Worm (Caenorhabditis elegans) whole organism, young adult: ENCODE measurements around the gene F13A7.11.

Source experiments
- B0019.2 ChIP-seq: fragments of 200-800 bp; sonication (Bioruptor generic); conservative IDR thresholded peaks from 2 replicates; pipeline ENCODE4 v1.3.6; 2022; ENCODE audit warnings: missing genetic modification reagents, missing genetic modification characterization, missing compliant biosample characterization
- F49E8.2 ChIP-seq: sonication (generic microtip); optimal IDR thresholded peaks from 3 replicates; lab custom pipeline; 2017; ENCODE audit warnings: missing genetic modification characterization, mild to moderate bottlenecking, missing compliant biosample characterization, antibody characterized with exemption, moderate library complexity; ENCODE audit not compliant: insufficient read depth
- F57C9.4 ChIP-seq: sonication (generic microtip); optimal IDR thresholded peaks from 2 replicates; lab custom pipeline; 2017; ENCODE audit warnings: mild to moderate bottlenecking, missing genetic modification characterization, missing compliant biosample characterization
- K11D2.4 ChIP-seq: fragments of 200-800 bp; sonication (Bioruptor generic); IDR thresholded peaks from 2 replicates; pipeline ENCODE4 v1.3.6; 2022; ENCODE audit warnings: missing genetic modification reagents, missing genetic modification characterization, missing compliant biosample characterization
- T07F8.4 ChIP-seq: sonication (generic microtip); optimal IDR thresholded peaks from 2 replicates; lab custom pipeline; 2016; ENCODE audit warnings: mild to moderate bottlenecking, missing genetic modification characterization, moderate library complexity, missing compliant biosample characterization
- T26A5.8 ChIP-seq: sonication (generic microtip); optimal IDR thresholded peaks from 2 replicates; lab custom pipeline; 2016; ENCODE audit warnings: missing genetic modification characterization, missing compliant biosample characterization
- Y79H2A.3 ChIP-seq: fragments of 200-800 bp; sonication (Bioruptor generic); conservative IDR thresholded peaks from 2 replicates; pipeline ENCODE4 v1.3.6; 2022; ENCODE audit warnings: missing genetic modification reagents, missing genetic modification characterization, missing compliant biosample characterization
- ZK185.1 ChIP-seq: sonication (generic microtip); optimal IDR thresholded peaks from 2 replicates; lab custom pipeline; 2016; ENCODE audit warnings: mild to moderate bottlenecking, missing genetic modification characterization, missing compliant biosample characterization; ENCODE audit not compliant: poor library complexity, severe bottlenecking
- aptf-2 ChIP-seq: fragments of 200-800 bp; sonication (Bioruptor generic); conservative IDR thresholded peaks from 2 replicates; pipeline ENCODE4 v1.3.6; 2022; ENCODE audit warnings: missing genetic modification reagents, missing genetic modification characterization, missing compliant biosample characterization
- athp-1 ChIP-seq: sonication (generic microtip); optimal IDR thresholded peaks from 2 replicates; lab custom pipeline; 2017; ENCODE audit warnings: mild to moderate bottlenecking, missing genetic modification characterization, missing compliant biosample characterization
- attf-3 ChIP-seq: fragments of 200-800 bp; sonication (Bioruptor generic); conservative IDR thresholded peaks from 2 replicates; pipeline ENCODE4 v1.3.6; 2022; ENCODE audit warnings: missing genetic modification reagents, missing genetic modification characterization, missing compliant biosample characterization
- bed-1 ChIP-seq: fragments of 200-800 bp; sonication (Bioruptor generic); IDR thresholded peaks from 2 replicates; pipeline ENCODE4 v1.3.6; 2022; ENCODE audit warnings: missing genetic modification reagents, missing genetic modification characterization, missing compliant biosample characterization
- ccch-3 ChIP-seq: fragments of 200-800 bp; sonication (Bioruptor generic); optimal IDR thresholded peaks from 2 replicates; lab custom pipeline; 2018; ENCODE audit warnings: mild to moderate bottlenecking, missing genetic modification characterization, missing compliant biosample characterization
- cebp-2 ChIP-seq: fragments of 200-800 bp; sonication (Bioruptor generic); IDR thresholded peaks from 2 replicates; pipeline ENCODE4 v1.3.6; 2022; ENCODE audit warnings: missing genetic modification characterization, missing compliant biosample characterization
- ceh-100 ChIP-seq: fragments of 200-800 bp; sonication (Bioruptor generic); IDR thresholded peaks from 2 replicates; pipeline ENCODE4 v1.3.6; 2022; ENCODE audit warnings: missing genetic modification reagents, missing genetic modification characterization, missing compliant biosample characterization
- ceh-79 ChIP-seq: sonication (generic microtip); optimal IDR thresholded peaks from 2 replicates; lab custom pipeline; 2017; ENCODE audit warnings: mild to moderate bottlenecking, missing genetic modification characterization, missing compliant biosample characterization
- die-1 ChIP-seq: sonication (generic microtip); optimal IDR thresholded peaks from 2 replicates; lab custom pipeline; 2016; ENCODE audit warnings: missing genotype, mild to moderate bottlenecking, missing genetic modification characterization, missing compliant biosample characterization
- dox-1 ChIP-seq: fragments of 200-800 bp; sonication (Bioruptor generic); IDR thresholded peaks from 2 replicates; pipeline ENCODE4 v1.3.6; 2022; ENCODE audit warnings: missing genetic modification reagents, missing genetic modification characterization, missing compliant biosample characterization
- dpl-1 ChIP-seq: fragments of 150-350 bp; optimal IDR thresholded peaks from 2 replicates; lab custom pipeline; 2014; ENCODE audit warnings: missing biosample characterization, missing genetic modification reagents, missing genetic modification characterization
- ekl-4 ChIP-seq: fragments of 200-800 bp; sonication (Bioruptor generic); IDR thresholded peaks from 2 replicates; pipeline ENCODE4 v1.3.6; 2022; ENCODE audit warnings: missing genetic modification reagents, missing genetic modification characterization, missing compliant biosample characterization
- gei-17 ChIP-seq: fragments of 200-800 bp; sonication (Bioruptor generic); optimal IDR thresholded peaks from 2 replicates; lab custom pipeline; 2018; ENCODE audit warnings: mild to moderate bottlenecking, missing genetic modification characterization, missing compliant biosample characterization
- him-1 ChIP-seq: sonication (generic microtip); optimal IDR thresholded peaks from 2 replicates; lab custom pipeline; 2016; ENCODE audit warnings: missing genotype, missing genetic modification reagents, missing genetic modification characterization, missing compliant biosample characterization
- hmg-1.2 ChIP-seq: fragments of 200-800 bp; sonication (Bioruptor generic); IDR thresholded peaks from 2 replicates; pipeline ENCODE4 v1.3.6; 2022; ENCODE audit warnings: missing genetic modification reagents, missing genetic modification characterization, missing compliant biosample characterization
- hsf-1 ChIP-seq: fragments of 200-800 bp; sonication (Bioruptor generic); IDR thresholded peaks from 2 replicates; pipeline ENCODE4 v1.3.6; 2022; ENCODE audit warnings: missing genetic modification reagents, missing genetic modification characterization, missing compliant biosample characterization
- lag-1 ChIP-seq: fragments of 200-800 bp; sonication (Bioruptor generic); IDR thresholded peaks from 2 replicates; pipeline ENCODE4 v1.3.6; 2022; ENCODE audit warnings: missing genetic modification reagents, missing genetic modification characterization, missing compliant biosample characterization
- lin-54 ChIP-seq: fragments of 200-800 bp; sonication (Bioruptor generic); optimal IDR thresholded peaks from 2 replicates; lab custom pipeline; 2018; ENCODE audit warnings: mild to moderate bottlenecking, missing genetic modification characterization, missing compliant biosample characterization
- lsl-1 ChIP-seq: fragments of 200-800 bp; sonication (Bioruptor generic); optimal IDR thresholded peaks from 2 replicates; lab custom pipeline; 2018; ENCODE audit warnings: mild to moderate bottlenecking, missing genetic modification characterization, moderate library complexity, missing compliant biosample characterization
- madf-10 ChIP-seq: sonication (generic microtip); optimal IDR thresholded peaks from 2 replicates; lab custom pipeline; 2016; ENCODE audit warnings: mild to moderate bottlenecking, missing genetic modification characterization, missing compliant biosample characterization
- madf-3 ChIP-seq: fragments of 200-800 bp; sonication (Bioruptor generic); IDR thresholded peaks from 2 replicates; pipeline ENCODE4 v1.3.6; 2022; ENCODE audit warnings: missing genetic modification reagents, missing genetic modification characterization, missing compliant biosample characterization
- madf-8 ChIP-seq: fragments of 200-800 bp; sonication (Bioruptor generic); conservative IDR thresholded peaks from 2 replicates; pipeline ENCODE4 v1.3.6; 2022; ENCODE audit warnings: missing genetic modification reagents, missing genetic modification characterization, missing compliant biosample characterization
- mes-4 ChIP-seq: sonication (generic microtip); optimal IDR thresholded peaks from 2 replicates; lab custom pipeline; 2016; ENCODE audit warnings: missing genotype, missing genetic modification characterization, missing compliant biosample characterization
- nfya-2 ChIP-seq: fragments of 200-800 bp; sonication (Bioruptor generic); IDR thresholded peaks from 2 replicates; pipeline ENCODE4 v1.3.6; 2022; ENCODE audit warnings: missing genetic modification reagents, missing genetic modification characterization, missing compliant biosample characterization
- nfyb-1 ChIP-seq: fragments of 200-800 bp; sonication (Bioruptor generic); IDR thresholded peaks from 2 replicates; pipeline ENCODE4 v1.3.6; 2022; ENCODE audit warnings: missing genetic modification reagents, missing genetic modification characterization, missing compliant biosample characterization
- nhr-80 ChIP-seq: sonication (generic microtip); optimal IDR thresholded peaks from 2 replicates; lab custom pipeline; 2016; ENCODE audit warnings: missing genetic modification characterization, missing compliant biosample characterization
- rec-8 ChIP-seq, 2 experiments: sonication (generic microtip); optimal IDR thresholded peaks; 2 replicates each; lab custom pipeline; 2016; ENCODE audit warnings: mild to moderate bottlenecking in 2 of 2, missing genetic modification characterization in 2 of 2, missing genetic modification reagents in 2 of 2, missing genotype in 2 of 2, missing biosample characterization in 1 of 2, missing compliant biosample characterization in 1 of 2, moderate library complexity in 1 of 2
- repo-1 ChIP-seq: sonication (generic microtip); optimal IDR thresholded peaks from 2 replicates; lab custom pipeline; 2017; ENCODE audit warnings: mild to moderate bottlenecking, missing genetic modification characterization, missing compliant biosample characterization
- sdz-38 ChIP-seq: sonication (generic microtip); optimal IDR thresholded peaks from 2 replicates; lab custom pipeline; 2016; ENCODE audit warnings: missing genotype, missing genetic modification characterization, missing compliant biosample characterization
- sea-2 ChIP-seq: fragments of 200-800 bp; sonication (Bioruptor generic); IDR thresholded peaks from 2 replicates; pipeline ENCODE4 v1.3.6; 2022; ENCODE audit warnings: missing genetic modification characterization, missing compliant biosample characterization
- snpc-1.3 ChIP-seq: sonication (generic microtip); optimal IDR thresholded peaks from 2 replicates; lab custom pipeline; 2017; ENCODE audit warnings: missing genetic modification characterization, mild to moderate bottlenecking, missing compliant biosample characterization, antibody characterized with exemption, moderate library complexity, missing genotype, missing genetic modification reagents; ENCODE audit not compliant: insufficient read depth
- snpc-3.4 ChIP-seq: sonication (generic microtip); optimal IDR thresholded peaks from 2 replicates; lab custom pipeline; 2017; ENCODE audit warnings: missing genetic modification characterization, mild to moderate bottlenecking, missing compliant biosample characterization, antibody characterized with exemption, moderate library complexity, missing genotype, missing genetic modification reagents
- tbx-9 ChIP-seq: sonication (generic microtip); optimal IDR thresholded peaks from 2 replicates; lab custom pipeline; 2016; ENCODE audit warnings: borderline replicate concordance, missing genetic modification characterization, inconsistent platforms, missing compliant biosample characterization
- unc-130 ChIP-seq: sonication (generic microtip); optimal IDR thresholded peaks from 2 replicates; lab custom pipeline; 2016; ENCODE audit warnings: missing genetic modification reagents, missing genetic modification characterization, missing compliant biosample characterization
- unc-62 ChIP-seq: fragments of 150-350 bp; optimal IDR thresholded peaks from 2 replicates; lab custom pipeline; 2014; ENCODE audit warnings: missing biosample characterization, missing genetic modification reagents, missing genetic modification characterization
- xnd-1 ChIP-seq: sonication (generic microtip); optimal IDR thresholded peaks from 2 replicates; lab custom pipeline; 2016; ENCODE audit warnings: missing genotype, missing genetic modification reagents, missing genetic modification characterization, missing compliant biosample characterization
- zfh-2 ChIP-seq: fragments of 200-800 bp; sonication (Bioruptor generic); conservative IDR thresholded peaks from 2 replicates; pipeline ENCODE4 v1.3.6; 2022; ENCODE audit warnings: missing genetic modification reagents, missing genetic modification characterization, missing compliant biosample characterization
- zim-3 ChIP-seq: sonication (generic microtip); optimal IDR thresholded peaks from 2 replicates; lab custom pipeline; 2017; ENCODE audit warnings: mild to moderate bottlenecking, missing genetic modification characterization, moderate library complexity, missing compliant biosample characterization
- ztf-25 ChIP-seq: fragments of 200-800 bp; sonication (Bioruptor generic); IDR thresholded peaks from 2 replicates; pipeline ENCODE4 v1.3.6; 2022; ENCODE audit warnings: missing genetic modification reagents, missing genetic modification characterization, missing compliant biosample characterization
- ztf-6 ChIP-seq: fragments of 200-800 bp; sonication (Bioruptor generic); IDR thresholded peaks from 2 replicates; pipeline ENCODE4 v1.3.6; 2022; ENCODE audit warnings: missing genetic modification reagents, missing genetic modification characterization, missing compliant biosample characterization

Gene F13A7.11

ce11 chrV:16370039-16370438 lies 25.1 kb downstream of the F13A7.11 start (continued):
- TF ChIP-seq ztf-25 (GFP tag; lab: Robert Waterston, UW), result peak; percentile 84; the same call in 1 of the 2 replicates
- TF ChIP-seq tbx-9 (tag; lab: Kevin White, UChicago), result no peak
- 0 out of 2 replicates have a peak, but pooled peaks have one; percentile 58 for TF ChIP-seq Y79H2A.3 (GFP tag; lab: Robert Waterston, UW)
- peak; percentile 85 for TF ChIP-seq him-1 (tag; lab: Kevin White, UChicago)
- peak; percentile 92 for TF ChIP-seq dox-1 (GFP tag; lab: Robert Waterston, UW)
- 0 out of 2 replicates have a peak, but pooled peaks have one; percentile 54 for TF ChIP-seq bed-1 (GFP tag; lab: Robert Waterston, UW)
- TF ChIP-seq sdz-38 (tag; lab: Kevin White, UChicago), result no peak
- peak; percentile 82 for TF ChIP-seq T07F8.4 (tag; lab: Kevin White, UChicago)
- peak; percentile 26; the same call in 1 of the 2 replicates for TF ChIP-seq B0019.2
- TF ChIP-seq lin-54 (GFP tag; lab: Kevin White, UChicago), result peak; percentile 76
- peak; percentile 73 for TF ChIP-seq ekl-4 (GFP tag; lab: Robert Waterston, UW)
- TF ChIP-seq cebp-2 (GFP tag; lab: Robert Waterston, UW), result peak; percentile 87
- TF ChIP-seq repo-1 (tag; lab: Kevin White, UChicago), result peak; percentile 89
- TF ChIP-seq madf-10 (tag; lab: Kevin White, UChicago), result peak; percentile 68
- TF ChIP-seq rec-8 (tag; optimal IDR thresholded peaks at IDR 0.05; lab: Kevin White, UChicago), result peak; percentile 81 to 89
- peak; percentile 85 for TF ChIP-seq T26A5.8 (tag; lab: Kevin White, UChicago)
- TF ChIP-seq gei-17 (GFP tag; lab: Kevin White, UChicago), result peak; percentile 45
- TF ChIP-seq dpl-1, result no peak
- peak; percentile 84 for TF ChIP-seq snpc-1.3 (tag; lab: Kevin White, UChicago)
- 0 out of 2 replicates have a peak, but pooled peaks have one; percentile 10 for TF ChIP-seq madf-8
- TF ChIP-seq ceh-100 (GFP tag; lab: Robert Waterston, UW), result peak; percentile 69
- TF ChIP-seq ztf-6 (GFP tag; lab: Robert Waterston, UW), result peak; percentile 49; the same call in 1 of the 2 replicates
- 0 out of 2 replicates have a peak, but pooled peaks have one; percentile 42 for TF ChIP-seq nfya-2 (GFP tag; lab: Robert Waterston, UW)
- TF ChIP-seq ccch-3 (GFP tag; lab: Kevin White, UChicago), result peak; percentile 32
- peak; percentile 65 for TF ChIP-seq F49E8.2
- 0 out of 2 replicates have a peak, but pooled peaks have one; percentile 46 for TF ChIP-seq hsf-1 (GFP tag; lab: Robert Waterston, UW)
- TF ChIP-seq nfyb-1, result peak; percentile 88
- TF ChIP-seq F57C9.4, result peak; percentile 61
- no peak for TF ChIP-seq aptf-2
- no peak for TF ChIP-seq attf-3 (GFP tag; lab: Robert Waterston, UW)
- peak; percentile 96 for TF ChIP-seq zfh-2
- peak; percentile 71 for TF ChIP-seq nhr-80
- peak; percentile 94 for TF ChIP-seq die-1 (tag; lab: Kevin White, UChicago)
- peak; percentile 73 for TF ChIP-seq K11D2.4 (GFP tag; lab: Robert Waterston, UW)
- TF ChIP-seq madf-3 (GFP tag; lab: Robert Waterston, UW), result peak; percentile 69; the same call in 1 of the 2 replicates
- peak; percentile 89 for TF ChIP-seq athp-1 (tag; lab: Kevin White, UChicago)
- no peak for TF ChIP-seq lag-1 (GFP tag; lab: Robert Waterston, UW)
- peak; percentile 38 for TF ChIP-seq mes-4 (tag; lab: Kevin White, UChicago)
- no peak for TF ChIP-seq unc-62 (GFP tag; lab: Kevin White, UChicago)
- TF ChIP-seq snpc-3.4 (tag; lab: Kevin White, UChicago), result peak; percentile 58
- no peak for TF ChIP-seq xnd-1 (tag; lab: Kevin White, UChicago)
- peak; percentile 73 for TF ChIP-seq unc-130
- peak; percentile 77 for TF ChIP-seq hmg-1.2 (GFP tag; lab: Robert Waterston, UW)
- TF ChIP-seq lsl-1 (GFP tag; lab: Kevin White, UChicago), result peak; percentile 54
- peak; percentile 83 for TF ChIP-seq zim-3 (tag; lab: Kevin White, UChicago)
- TF ChIP-seq ceh-79, result peak; percentile 90
- 0 out of 2 replicates have a peak, but pooled peaks have one; percentile 29 for TF ChIP-seq sea-2 (GFP tag; lab: Robert Waterston, UW)
- no peak for TF ChIP-seq ZK185.1 (tag; lab: Kevin White, UChicago)
